Worm (Caenorhabditis elegans) whole organism, young adult: Measurements from ENCODE around the gene rga-3.

Source experiments
- C06A6.2 ChIP-seq: fragments of 200-800 bp; sonication (Bioruptor generic); conservative IDR thresholded peaks from 2 replicates; pipeline ENCODE4 v1.3.6; 2022; ENCODE audit warnings: missing genetic modification characterization, missing compliant biosample characterization
- C17E4.6 ChIP-seq: fragments of 200-800 bp; sonication (Bioruptor generic); IDR thresholded peaks from 2 replicates; pipeline ENCODE4 v1.3.6; 2022; ENCODE audit warnings: missing genetic modification reagents, missing genetic modification characterization, missing compliant biosample characterization
- D2030.7 ChIP-seq: fragments of 200-800 bp; sonication (Bioruptor generic); IDR thresholded peaks from 2 replicates; pipeline ENCODE4 v1.3.6; 2022; ENCODE audit warnings: missing genetic modification reagents, missing genetic modification characterization, missing compliant biosample characterization
- F22D6.2 ChIP-seq: sonication (generic microtip); optimal IDR thresholded peaks from 2 replicates; lab custom pipeline; 2016; ENCODE audit warnings: mild to moderate bottlenecking, missing genetic modification characterization, missing compliant biosample characterization
- K12H6.12 ChIP-seq: fragments of 200-800 bp; sonication (Bioruptor generic); optimal IDR thresholded peaks from 2 replicates; lab custom pipeline; 2018; ENCODE audit warnings: mild to moderate bottlenecking, missing genetic modification characterization, missing compliant biosample characterization
- Y56A3A.18 ChIP-seq: fragments of 200-800 bp; sonication (Bioruptor generic); IDR thresholded peaks from 2 replicates; pipeline ENCODE4 v1.3.6; 2022; ENCODE audit warnings: missing genetic modification reagents, missing genetic modification characterization, missing compliant biosample characterization
- Y95B8A.8 ChIP-seq: fragments of 200-800 bp; sonication (Bioruptor generic); IDR thresholded peaks from 2 replicates; pipeline ENCODE4 v1.3.6; 2022; ENCODE audit warnings: missing genetic modification reagents, missing genetic modification characterization, missing compliant biosample characterization
- ZK185.1 ChIP-seq: sonication (generic microtip); optimal IDR thresholded peaks from 2 replicates; lab custom pipeline; 2016; ENCODE audit warnings: mild to moderate bottlenecking, missing genetic modification characterization, missing compliant biosample characterization; ENCODE audit not compliant: poor library complexity, severe bottlenecking
- atf-7 ChIP-seq: sonication (generic microtip); optimal IDR thresholded peaks from 2 replicates; lab custom pipeline; 2017; ENCODE audit warnings: mild to moderate bottlenecking, missing genetic modification characterization, missing compliant biosample characterization
- attf-3 ChIP-seq: fragments of 200-800 bp; sonication (Bioruptor generic); conservative IDR thresholded peaks from 2 replicates; pipeline ENCODE4 v1.3.6; 2022; ENCODE audit warnings: missing genetic modification reagents, missing genetic modification characterization, missing compliant biosample characterization
- ceh-27 ChIP-seq: fragments of 200-800 bp; sonication (Bioruptor generic); optimal IDR thresholded peaks from 2 replicates; lab custom pipeline; 2018; ENCODE audit warnings: mild to moderate bottlenecking, missing genetic modification characterization, moderate library complexity, missing compliant biosample characterization
- ceh-58 ChIP-seq: fragments of 200-800 bp; sonication (Bioruptor generic); IDR thresholded peaks from 2 replicates; pipeline ENCODE4 v1.3.6; 2022; ENCODE audit warnings: missing genetic modification characterization, missing compliant biosample characterization
- chd-7 ChIP-seq: sonication (generic microtip); optimal IDR thresholded peaks from 2 replicates; lab custom pipeline; 2016; ENCODE audit warnings: mild to moderate bottlenecking, missing genetic modification characterization, moderate library complexity, missing compliant biosample characterization
- die-1 ChIP-seq: sonication (generic microtip); optimal IDR thresholded peaks from 2 replicates; lab custom pipeline; 2016; ENCODE audit warnings: missing genotype, mild to moderate bottlenecking, missing genetic modification characterization, missing compliant biosample characterization
- dox-1 ChIP-seq: fragments of 200-800 bp; sonication (Bioruptor generic); IDR thresholded peaks from 2 replicates; pipeline ENCODE4 v1.3.6; 2022; ENCODE audit warnings: missing genetic modification reagents, missing genetic modification characterization, missing compliant biosample characterization
- ets-4 ChIP-seq: fragments of 200-800 bp; sonication (Bioruptor generic); optimal IDR thresholded peaks from 2 replicates; lab custom pipeline; 2018; ENCODE audit warnings: mild to moderate bottlenecking, missing genetic modification characterization, missing compliant biosample characterization
- gei-17 ChIP-seq: fragments of 200-800 bp; sonication (Bioruptor generic); optimal IDR thresholded peaks from 2 replicates; lab custom pipeline; 2018; ENCODE audit warnings: mild to moderate bottlenecking, missing genetic modification characterization, missing compliant biosample characterization
- hlh-12 ChIP-seq: sonication (generic microtip); optimal IDR thresholded peaks from 2 replicates; lab custom pipeline; 2016; ENCODE audit warnings: missing genetic modification characterization, missing compliant biosample characterization
- hmg-1.2 ChIP-seq: fragments of 200-800 bp; sonication (Bioruptor generic); IDR thresholded peaks from 2 replicates; pipeline ENCODE4 v1.3.6; 2022; ENCODE audit warnings: missing genetic modification reagents, missing genetic modification characterization, missing compliant biosample characterization
- lag-1 ChIP-seq: fragments of 200-800 bp; sonication (Bioruptor generic); IDR thresholded peaks from 2 replicates; pipeline ENCODE4 v1.3.6; 2022; ENCODE audit warnings: missing genetic modification reagents, missing genetic modification characterization, missing compliant biosample characterization
- lin-26 ChIP-seq: fragments of 200-800 bp; sonication (Bioruptor generic); IDR thresholded peaks from 2 replicates; pipeline ENCODE4 v1.3.6; 2022; ENCODE audit warnings: missing genetic modification reagents, missing genetic modification characterization, missing compliant biosample characterization
- lin-35 ChIP-seq, 3 experiments: fragments of 150-350 bp in 2 of 3; sonication (generic microtip) in 1 of 3; optimal IDR thresholded peaks; 2 replicates each; lab custom pipeline; 2014 to 2018; ENCODE audit warnings: missing biosample characterization in 3 of 3, missing genetic modification characterization in 3 of 3, missing genetic modification reagents in 3 of 3
- lin-40 ChIP-seq: sonication (generic microtip); optimal IDR thresholded peaks from 2 replicates; lab custom pipeline; 2016; ENCODE audit warnings: missing genetic modification characterization, mild to moderate bottlenecking, missing compliant biosample characterization, missing genotype, missing genetic modification reagents
- lir-1 ChIP-seq: fragments of 200-800 bp; sonication (Bioruptor generic); conservative IDR thresholded peaks from 2 replicates; pipeline ENCODE4 v1.3.6; 2022; ENCODE audit warnings: missing genetic modification reagents, missing genetic modification characterization, missing compliant biosample characterization
- madf-3 ChIP-seq: fragments of 200-800 bp; sonication (Bioruptor generic); IDR thresholded peaks from 2 replicates; pipeline ENCODE4 v1.3.6; 2022; ENCODE audit warnings: missing genetic modification reagents, missing genetic modification characterization, missing compliant biosample characterization
- madf-6 ChIP-seq: fragments of 200-800 bp; sonication (Bioruptor generic); IDR thresholded peaks from 2 replicates; pipeline ENCODE4 v1.3.6; 2022; ENCODE audit warnings: missing genetic modification reagents, missing genetic modification characterization, missing compliant biosample characterization
- mcd-1 ChIP-seq: fragments of 200-800 bp; sonication (Bioruptor generic); IDR thresholded peaks from 2 replicates; pipeline ENCODE4 v1.3.6; 2022; ENCODE audit warnings: missing genetic modification reagents, missing genetic modification characterization, missing compliant biosample characterization
- nfyb-1 ChIP-seq: fragments of 200-800 bp; sonication (Bioruptor generic); IDR thresholded peaks from 2 replicates; pipeline ENCODE4 v1.3.6; 2022; ENCODE audit warnings: missing genetic modification reagents, missing genetic modification characterization, missing compliant biosample characterization
- nhr-80 ChIP-seq: sonication (generic microtip); optimal IDR thresholded peaks from 2 replicates; lab custom pipeline; 2016; ENCODE audit warnings: missing genetic modification characterization, missing compliant biosample characterization
- nhr-90 ChIP-seq: sonication (generic microtip); optimal IDR thresholded peaks from 2 replicates; lab custom pipeline; 2016; ENCODE audit warnings: missing genotype, mild to moderate bottlenecking, missing genetic modification characterization, missing compliant biosample characterization
- rpc-1 ChIP-seq, 2 experiments: fragments of 150-350 bp in 1 of 2; sonication (generic microtip) in 1 of 2; optimal IDR thresholded peaks; 2 replicates each; lab custom pipeline; 2014 to 2018; ENCODE audit warnings: missing biosample characterization in 1 of 2, missing genetic modification characterization in 1 of 2, missing genetic modification reagents in 1 of 2, missing genotype in 1 of 2
- snpc-1.3 ChIP-seq: sonication (generic microtip); optimal IDR thresholded peaks from 2 replicates; lab custom pipeline; 2017; ENCODE audit warnings: missing genetic modification characterization, mild to moderate bottlenecking, missing compliant biosample characterization, antibody characterized with exemption, moderate library complexity, missing genotype, missing genetic modification reagents; ENCODE audit not compliant: insufficient read depth
- somi-1 ChIP-seq: fragments of 200-800 bp; sonication (Bioruptor generic); optimal IDR thresholded peaks from 2 replicates; lab custom pipeline; 2018; ENCODE audit warnings: mild to moderate bottlenecking, missing genetic modification characterization, missing compliant biosample characterization
- sptf-2 ChIP-seq: fragments of 200-800 bp; sonication (Bioruptor generic); optimal IDR thresholded peaks from 2 replicates; lab custom pipeline; 2018; ENCODE audit warnings: mild to moderate bottlenecking, missing genetic modification characterization, missing compliant biosample characterization
- tbp1 ChIP-seq: fragments of 200-800 bp; sonication (Bioruptor generic); optimal IDR thresholded peaks from 2 replicates; lab custom pipeline; 2018; ENCODE audit warnings: mild to moderate bottlenecking, missing genetic modification characterization, missing compliant biosample characterization
- ztf-18 ChIP-seq: sonication (generic microtip); optimal IDR thresholded peaks from 2 replicates; lab custom pipeline; 2016; ENCODE audit warnings: missing genotype, mild to moderate bottlenecking, missing genetic modification characterization, missing compliant biosample characterization
- ztf-26 ChIP-seq: sonication (generic microtip); optimal IDR thresholded peaks from 2 replicates; lab custom pipeline; 2017; ENCODE audit warnings: missing genetic modification characterization, missing compliant biosample characterization
- ztf-3 ChIP-seq: fragments of 200-800 bp; sonication (Bioruptor generic); optimal IDR thresholded peaks from 2 replicates; lab custom pipeline; 2018; ENCODE audit warnings: mild to moderate bottlenecking, missing genetic modification characterization, missing compliant biosample characterization

rga-3 gene

DNA sequence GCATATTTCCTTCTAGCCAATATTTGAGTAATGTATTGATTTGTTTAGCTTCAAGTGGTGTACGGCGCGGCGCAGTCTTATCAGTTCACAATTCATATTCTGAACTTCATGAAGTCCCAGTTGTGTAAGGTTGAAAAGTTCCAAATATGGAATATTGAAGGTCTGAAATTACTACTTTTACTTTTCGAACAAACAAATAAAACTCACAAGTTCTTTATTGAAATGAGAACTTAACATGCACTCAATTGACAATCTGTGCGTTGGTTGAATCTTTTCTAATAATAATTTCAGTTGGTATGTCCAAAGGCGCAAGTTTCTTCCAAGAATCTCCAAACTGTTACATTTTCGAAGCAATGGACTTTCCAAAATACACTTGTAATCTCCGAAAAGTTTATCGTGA is 41.1 kb downstream of the rga-3 start, which contains the start of gene C53A3.4:
Gene C53A3.4, minus strand, starts transcription at position 101 of the 400 bp plus-strand sequence.
- no peak for TF ChIP-seq mcd-1 (GFP tag; lab: Robert Waterston, UW)
- TF ChIP-seq somi-1 (GFP tag; lab: Kevin White, UChicago), result no peak
- no peak for TF ChIP-seq ceh-58 (GFP tag; lab: Robert Waterston, UW)
- no peak for TF ChIP-seq ets-4 (GFP tag; lab: Kevin White, UChicago)
- TF ChIP-seq, all 124 proteins: peak for 0

DNA sequence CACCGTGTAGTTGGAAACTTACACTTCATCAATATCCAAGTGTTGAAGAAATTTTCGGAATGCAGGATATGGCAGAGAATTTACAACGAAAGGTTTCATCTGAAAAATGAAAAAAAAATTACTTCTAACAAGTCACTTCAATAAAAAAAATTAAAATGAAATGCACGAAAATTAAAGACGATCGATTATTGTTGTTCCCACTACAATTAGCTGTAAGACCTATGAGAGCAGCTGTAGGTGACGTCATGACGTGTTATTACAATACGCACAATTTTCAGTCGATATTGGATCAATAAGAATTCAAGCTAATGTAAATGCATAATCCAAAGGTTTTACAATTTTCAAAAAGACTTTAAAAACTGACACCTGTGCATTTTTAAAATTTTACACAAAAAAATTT is 42.4 kb downstream of the rga-3 start, which contains the start of gene C53A3.1:
Gene C53A3.1, minus strand, starts transcription at position 101 of the 400 bp plus-strand sequence.
- no peak for TF ChIP-seq ceh-58 (GFP tag; lab: Robert Waterston, UW)

DNA sequence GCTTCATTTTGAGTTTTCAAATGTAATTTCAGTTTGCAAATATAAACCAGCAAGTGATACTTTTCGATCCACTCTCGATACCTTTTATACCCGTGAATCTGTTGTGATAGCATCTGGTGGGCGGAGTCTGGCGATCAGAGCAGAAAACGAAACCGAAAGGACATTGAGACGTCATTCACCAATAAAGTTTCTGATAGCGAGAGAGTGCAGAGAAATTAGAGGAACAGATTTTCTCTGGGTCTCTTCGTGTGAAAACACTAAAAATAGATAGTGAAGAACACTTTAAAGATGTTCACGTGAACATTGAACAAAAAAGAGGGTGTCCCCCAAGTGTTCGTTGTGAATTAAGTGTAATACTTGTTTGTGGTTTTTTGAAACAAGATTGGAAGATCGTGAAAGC is 46.1 kb downstream of the rga-3 start, which contains the start of gene pgph-3:
Gene pgph-3, minus strand, starts transcription at position 60 of the 400 bp plus-strand sequence.
- TF ChIP-seq hmg-1.2 (peak; percentile 68; the same call in 1 of the 2 replicates), ztf-3 (no peak), Y95B8A.8 (GFP tag; lab: Robert Waterston, UW) (no peak), lag-1 (GFP tag; lab: Robert Waterston, UW) (no peak), ZK185.1 (tag; lab: Kevin White, UChicago) (peak; percentile 8), nhr-80 (tag; lab: Kevin White, UChicago) (peak; percentile 78), lin-40 (peak; percentile 81), C06A6.2 (GFP tag; lab: Robert Waterston, UW) (peak; percentile 37; the same call in 1 of the 2 replicates), ets-4 (GFP tag; lab: Kevin White, UChicago) (peak; percentile 28), lin-35 (GFP tag; optimal IDR thresholded peaks at IDR 0.05; lab: Kevin White, UChicago) (peak in 1 of 3 experiments; percentile 13), somi-1 (GFP tag; lab: Kevin White, UChicago) (peak; percentile 40), atf-7 (tag; lab: Kevin White, UChicago) (peak; percentile 55), dox-1 (GFP tag; lab: Robert Waterston, UW) (no peak), ceh-27 (GFP tag; lab: Kevin White, UChicago) (peak; percentile 38), ztf-26 (tag; lab: Kevin White, UChicago) (peak; percentile 57), Y56A3A.18 (GFP tag; lab: Robert Waterston, UW) (0 out of 2 replicates have a peak, but pooled peaks have one; percentile 39), snpc-1.3 (tag; lab: Kevin White, UChicago) (no peak)

DNA sequence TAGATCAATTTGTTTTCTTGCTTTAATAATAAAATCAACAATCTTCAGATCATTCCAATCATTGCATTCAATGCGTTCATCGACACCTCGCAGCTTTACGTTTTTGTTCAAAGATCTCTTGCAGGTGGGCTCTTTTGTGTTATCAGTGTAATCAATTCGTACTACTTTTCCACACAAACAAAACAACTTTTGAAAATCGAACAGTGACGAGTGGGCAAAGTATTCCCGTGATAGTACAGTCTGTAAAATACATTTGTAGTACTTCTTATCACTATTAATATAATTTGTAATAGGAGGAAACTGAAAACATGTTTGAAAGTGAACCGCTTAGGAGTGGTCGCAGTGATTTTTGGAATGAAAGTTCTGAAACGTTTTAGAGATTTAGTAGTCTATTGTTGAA is 47.4 kb downstream of the rga-3 start, which contains the start of gene pgph-2:
Gene pgph-2, plus strand, starts transcription at position 47 of the 400 bp plus-strand sequence.
- no peak for TF ChIP-seq lir-1
- TF ChIP-seq gei-17 (GFP tag; lab: Kevin White, UChicago), result no peak
- no peak for TF ChIP-seq C17E4.6 (GFP tag; lab: Robert Waterston, UW)
- TF ChIP-seq attf-3 (GFP tag; lab: Robert Waterston, UW), result no peak
- no peak for TF ChIP-seq ztf-3
- TF ChIP-seq D2030.7 (GFP tag; lab: Robert Waterston, UW), result no peak

DNA sequence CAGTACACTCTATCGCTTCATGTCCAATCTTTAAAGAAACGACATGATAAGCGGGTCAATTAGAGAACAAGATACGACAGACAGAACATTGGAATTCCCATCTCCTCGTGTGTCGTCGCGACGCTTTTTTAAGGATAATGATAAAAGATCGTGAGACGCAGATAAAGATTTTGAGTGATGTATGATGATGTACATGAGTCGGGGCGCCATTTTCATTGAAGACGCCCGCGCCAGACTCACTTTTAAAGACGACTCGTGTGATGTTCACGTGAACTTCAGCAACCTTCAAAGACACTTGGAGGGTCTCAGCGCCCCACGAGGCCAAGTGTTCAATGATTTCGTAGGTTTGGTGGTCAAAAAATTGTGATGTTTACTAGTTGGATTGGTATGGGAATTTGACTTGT is 50.6 kb downstream of the rga-3 start:
- TF ChIP-seq C06A6.2 (GFP tag; lab: Robert Waterston, UW) (peak; percentile 37; the same call in 1 of the 2 replicates), madf-3 (GFP tag; lab: Robert Waterston, UW) (0 out of 2 replicates have a peak, but pooled peaks have one; percentile 33), lin-26 (no peak), nhr-80 (tag; lab: Kevin White, UChicago) (peak; percentile 77), K12H6.12 (tag; lab: Kevin White, UChicago) (peak; percentile 18), madf-6 (GFP tag; lab: Robert Waterston, UW) (no peak), somi-1 (GFP tag; lab: Kevin White, UChicago) (peak; percentile 89), chd-7 (tag; lab: Kevin White, UChicago) (peak; percentile 42), die-1 (peak; percentile 26), sptf-2 (GFP tag; lab: Kevin White, UChicago) (no peak), tbp1 (peak; percentile 15), lin-40 (peak; percentile 82), snpc-1.3 (tag; lab: Kevin White, UChicago) (no peak), lag-1 (GFP tag; lab: Robert Waterston, UW) (no peak), mcd-1 (GFP tag; lab: Robert Waterston, UW) (peak; percentile 42), ceh-27 (GFP tag; lab: Kevin White, UChicago) (no peak), lir-1 (no peak), ztf-26 (tag; lab: Kevin White, UChicago) (peak; percentile 56), hlh-12 (tag; lab: Kevin White, UChicago) (no peak), F22D6.2 (tag; lab: Kevin White, UChicago) (peak; percentile 64), ztf-18 (tag; lab: Kevin White, UChicago) (no peak), rpc-1 (optimal IDR thresholded peaks at IDR 0.05; lab: Kevin White, UChicago) (no peak), rpc-1 (tag; optimal IDR thresholded peaks at IDR 0.05; lab: Kevin White, UChicago) (no peak), nfyb-1 (GFP tag; lab: Robert Waterston, UW) (peak; percentile 65), nhr-90 (tag; lab: Kevin White, UChicago) (no peak), ceh-58 (GFP tag; lab: Robert Waterston, UW) (no peak)
- TF ChIP-seq, all 124 proteins: peak for 13
